Worm (Caenorhabditis elegans): Measurements from ENCODE around the gene ttr-33.

DNA sequence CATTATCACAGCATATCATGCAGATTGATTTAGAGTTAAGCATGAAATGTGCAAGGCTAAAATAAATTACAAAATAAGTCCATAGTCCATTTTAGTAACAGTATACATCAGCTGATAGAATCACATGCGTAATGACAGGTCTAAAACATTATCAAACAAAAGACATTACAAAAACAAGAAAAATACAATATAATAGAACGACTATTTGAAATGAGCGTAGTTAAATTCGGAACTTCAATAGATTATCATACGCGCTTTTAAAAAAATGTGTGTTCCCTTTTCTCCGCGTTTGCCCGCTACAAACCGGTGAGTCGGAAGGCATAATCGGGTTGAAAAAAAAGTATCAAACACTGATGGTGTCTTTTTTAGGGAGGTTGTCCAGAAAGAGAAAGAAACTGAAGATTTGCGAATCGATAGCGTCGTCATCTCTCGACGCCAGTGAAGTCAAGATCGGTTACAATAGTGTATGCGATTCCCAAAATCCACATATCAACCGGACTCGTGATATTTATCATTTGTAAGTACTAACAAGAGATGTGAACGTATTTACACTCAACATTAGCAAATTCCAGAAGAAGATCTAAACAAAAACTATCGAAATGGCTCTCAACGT is 17.8 kb upstream of the ttr-33 start, which contains the start of gene C37C3.2:
- no peak for TF ChIP-seq tab-1 (GFP tag; IDR thresholded peaks at IDR 0.05)
- TF ChIP-seq klf-2 (GFP tag; conservative IDR thresholded peaks at IDR 0.05): no peak
- no peak for TF ChIP-seq flt-1 (GFP tag; IDR thresholded peaks at IDR 0.05)
